Fruit fly (Drosophila melanogaster) S2 (cell line): ENCODE results near the gene LManI.
A peak's percentile ranks its signal among the peaks of the same experiment; 100 is the strongest.

Source experiments
- CG8478 ChIP-seq: fragments of >200 bp; optimal IDR thresholded peaks from 2 replicates; lab custom pipeline; 2018
- CTCF ChIP-seq, 2 experiments: fragments of >200 bp; optimal IDR thresholded peaks; 2 replicates each; lab custom pipeline; 2018

Gene LManI

dm6 chr2L:10479859-10480258, 22.8 kb upstream of the LManI start:
- TF ChIP-seq CG8478, result no peak

- TF ChIP-seq CG8478, result no peak
- no peak for TF ChIP-seq CTCF (optimal IDR thresholded peaks at IDR 0.05; lab: Kevin White, UChicago)
Observed at dm6 chr2L:10476879-10477278, 19.8 kb upstream of the LManI start, which contains the start of gene RluA-2. TSS of gene RluA-2 (plus strand) at chr2L:10477073.

- no peak for TF ChIP-seq CG8478
- no peak for TF ChIP-seq CTCF (optimal IDR thresholded peaks at IDR 0.05; lab: Kevin White, UChicago)
Observed at dm6 chr2L:10474815-10475214, 17.8 kb upstream of the LManI start.

- TF ChIP-seq CTCF (optimal IDR thresholded peaks at IDR 0.05; lab: Kevin White, UChicago), result no peak
- no peak for TF ChIP-seq CG8478
Observed at dm6 chr2L:10474268-10474678, 17.2 kb upstream of the LManI start, which contains the start of gene RluA-1. TSS of gene RluA-1 (minus strand) at chr2L:10474349.

- TF ChIP-seq CG8478 (no peak), CTCF (optimal IDR thresholded peaks at IDR 0.05; lab: Kevin White, UChicago) (no peak)
Observed at dm6 chr2L:10472257-10472656, 15.2 kb upstream of the LManI start.

- TF ChIP-seq CTCF (optimal IDR thresholded peaks at IDR 0.05; lab: Kevin White, UChicago) (no peak), CG8478 (no peak)
Observed at dm6 chr2L:10470211-10470610, 13.2 kb upstream of the LManI start.

dm6 chr2L:10468978-10469377, 11.9 kb upstream of the LManI start:
- TF ChIP-seq CG8478, result no peak
- TF ChIP-seq CTCF (optimal IDR thresholded peaks at IDR 0.05; lab: Kevin White, UChicago), result no peak

dm6 chr2L:10468388-10468787, 11.3 kb upstream of the LManI start:
- TF ChIP-seq CG8478 (no peak), CTCF (optimal IDR thresholded peaks at IDR 0.05; lab: Kevin White, UChicago) (no peak)

- TF ChIP-seq CTCF (optimal IDR thresholded peaks at IDR 0.05; lab: Kevin White, UChicago), result no peak
- no peak for TF ChIP-seq CG8478
Observed at dm6 chr2L:10466865-10467270, 9.8 kb upstream of the LManI start.

dm6 chr2L:10458979-10459378, 1.9 kb upstream of the LManI start:
- TF ChIP-seq CTCF (optimal IDR thresholded peaks at IDR 0.05; lab: Kevin White, UChicago) (peak; percentile 81 to 83), CG8478 (no peak)

dm6 chr2L:10455944-10456520, 1.0 kb downstream of the LManI start:
- TF ChIP-seq CTCF (optimal IDR thresholded peaks at IDR 0.05; lab: Kevin White, UChicago) (no peak), CG8478 (no peak)

- no peak for TF ChIP-seq CG8478
- TF ChIP-seq CTCF (optimal IDR thresholded peaks at IDR 0.05; lab: Kevin White, UChicago), result no peak
Observed at dm6 chr2L:10452296-10452695, 4.7 kb downstream of the LManI start, which contains the start of gene ppk10. TSS of gene ppk10 (minus strand) at chr2L:10452396.

dm6 chr2L:10442048-10442790, 14.8 kb downstream of the LManI start, which contains the start of gene loh:
TSS of gene loh (plus strand) at chr2L:10442534.
- TF ChIP-seq CG8478 (no peak), CTCF (optimal IDR thresholded peaks at IDR 0.05; lab: Kevin White, UChicago) (no peak)

- TF ChIP-seq CG8478, result no peak
- no peak for TF ChIP-seq CTCF (optimal IDR thresholded peaks at IDR 0.05; lab: Kevin White, UChicago)
Observed at dm6 chr2L:10439174-10439573, 17.9 kb downstream of the LManI start, which contains the start of gene Nse4. TSS of gene Nse4 (plus strand) at chr2L:10439440.

dm6 chr2L:10437317-10437716, 19.7 kb downstream of the LManI start, which contains the start of gene STUB1:
TSS of gene STUB1 (plus strand) at chr2L:10437548.
- TF ChIP-seq CTCF (optimal IDR thresholded peaks at IDR 0.05; lab: Kevin White, UChicago) (no peak), CG8478 (no peak)

- TF ChIP-seq CTCF (optimal IDR thresholded peaks at IDR 0.05; lab: Kevin White, UChicago), result no peak
- TF ChIP-seq CG8478, result no peak
Observed at dm6 chr2L:10435606-10436160, 21.4 kb downstream of the LManI start, which contains the start of the genes TBC1D16 and holn1. TSS of gene TBC1D16 (minus strand) at chr2L:10435656. TSS of gene holn1 (plus strand) at chr2L:10435995.
